Worm (Caenorhabditis elegans) whole organism, late embryonic: Measurements from ENCODE around the gene srbc-32.

Experiments used
- F13H6.1 ChIP-seq: sonication (generic microtip); optimal IDR thresholded peaks from 2 replicates; lab custom pipeline; 2016; ENCODE audit warnings: missing genetic modification characterization, missing compliant biosample characterization
- ahr-1 ChIP-seq: sonication (generic microtip); optimal IDR thresholded peaks from 2 replicates; lab custom pipeline; 2016; ENCODE audit warnings: missing genetic modification characterization, missing compliant biosample characterization
- ama-1 ChIP-seq: fragments of 150-350 bp; optimal IDR thresholded peaks from 2 replicates; lab custom pipeline; 2014
- ceh-14 ChIP-seq: sonication (generic microtip); optimal IDR thresholded peaks from 2 replicates; lab custom pipeline; 2016; ENCODE audit warnings: missing genotype, missing genetic modification characterization, missing compliant biosample characterization
- ceh-18 ChIP-seq: sonication (generic microtip); optimal IDR thresholded peaks from 2 replicates; lab custom pipeline; 2016; ENCODE audit warnings: missing genetic modification characterization, missing compliant biosample characterization
- ceh-19 ChIP-seq: fragments of 200-800 bp; sonication (Bioruptor generic); optimal IDR thresholded peaks from 2 replicates; lab custom pipeline; 2018; ENCODE audit warnings: mild to moderate bottlenecking, missing genetic modification characterization, missing compliant biosample characterization
- ceh-2 ChIP-seq: sonication (generic microtip); optimal IDR thresholded peaks from 2 replicates; lab custom pipeline; 2016; ENCODE audit warnings: missing genotype, missing genetic modification characterization, missing compliant biosample characterization
- ceh-22 ChIP-seq: sonication (generic microtip); optimal IDR thresholded peaks from 2 replicates; lab custom pipeline; 2017; ENCODE audit warnings: missing biosample characterization, missing genetic modification characterization
- ceh-31 ChIP-seq: sonication (generic microtip); optimal IDR thresholded peaks from 2 replicates; lab custom pipeline; 2016; ENCODE audit warnings: missing genetic modification characterization, missing compliant biosample characterization
- ceh-34 ChIP-seq: sonication (generic microtip); optimal IDR thresholded peaks from 2 replicates; lab custom pipeline; 2016; ENCODE audit warnings: mild to moderate bottlenecking, missing genetic modification characterization, missing compliant biosample characterization
- ceh-45 ChIP-seq: fragments of 200-800 bp; sonication (Bioruptor generic); IDR thresholded peaks from 2 replicates; pipeline ENCODE4 v1.3.6; 2022; ENCODE audit warnings: missing genetic modification reagents, missing genetic modification characterization, missing compliant biosample characterization
- ceh-6 ChIP-seq: fragments of 200-800 bp; sonication (Bioruptor generic); optimal IDR thresholded peaks from 2 replicates; lab custom pipeline; 2018; ENCODE audit warnings: mild to moderate bottlenecking, missing genetic modification characterization, missing compliant biosample characterization
- ceh-9 ChIP-seq: sonication (generic microtip); optimal IDR thresholded peaks from 2 replicates; lab custom pipeline; 2016; ENCODE audit warnings: mild to moderate bottlenecking, missing genetic modification characterization, inconsistent platforms, missing compliant biosample characterization
- che-1 ChIP-seq: sonication (generic microtip); optimal IDR thresholded peaks from 2 replicates; lab custom pipeline; 2016; ENCODE audit warnings: mild to moderate bottlenecking, missing genetic modification characterization, missing compliant biosample characterization
- elt-4 ChIP-seq: sonication (generic microtip); optimal IDR thresholded peaks from 2 replicates; lab custom pipeline; 2016; ENCODE audit warnings: missing genetic modification characterization, missing compliant biosample characterization
- ets-4 ChIP-seq: sonication (generic microtip); optimal IDR thresholded peaks from 2 replicates; lab custom pipeline; 2016; ENCODE audit warnings: missing genetic modification characterization, missing compliant biosample characterization
- eyg-1 ChIP-seq: sonication (generic microtip); optimal IDR thresholded peaks from 2 replicates; lab custom pipeline; 2016; ENCODE audit warnings: missing genotype, missing genetic modification characterization, missing compliant biosample characterization
- fax-1 ChIP-seq: sonication (generic microtip); optimal IDR thresholded peaks from 2 replicates; lab custom pipeline; 2016; ENCODE audit warnings: missing genotype, missing genetic modification characterization, missing compliant biosample characterization
- fkh-10 ChIP-seq: fragments of 150-350 bp; optimal IDR thresholded peaks from 2 replicates; lab custom pipeline; 2014; ENCODE audit warnings: missing biosample characterization, missing genetic modification reagents, missing genetic modification characterization
- fkh-6 ChIP-seq: sonication (generic microtip); optimal IDR thresholded peaks from 2 replicates; lab custom pipeline; 2016; ENCODE audit warnings: missing genetic modification characterization, missing compliant biosample characterization
- gmeb-2 ChIP-seq: sonication (generic microtip); optimal IDR thresholded peaks from 2 replicates; lab custom pipeline; 2016; ENCODE audit warnings: missing genetic modification characterization, inconsistent platforms, missing compliant biosample characterization
- hlh-13 ChIP-seq: fragments of 200-800 bp; sonication (Bioruptor generic); optimal IDR thresholded peaks from 2 replicates; lab custom pipeline; 2018; ENCODE audit warnings: mild to moderate bottlenecking, missing genetic modification characterization, missing compliant biosample characterization
- hlh-8 ChIP-seq: sonication (generic microtip); optimal IDR thresholded peaks from 2 replicates; lab custom pipeline; 2016; ENCODE audit warnings: missing genotype, missing genetic modification characterization, missing compliant biosample characterization
- lim-6 ChIP-seq: sonication (generic microtip); optimal IDR thresholded peaks from 2 replicates; lab custom pipeline; 2016; ENCODE audit warnings: missing genetic modification characterization, missing compliant biosample characterization
- madf-2 ChIP-seq: sonication (generic microtip); optimal IDR thresholded peaks from 2 replicates; lab custom pipeline; 2017; ENCODE audit warnings: missing genetic modification characterization, missing compliant biosample characterization
- nhr-11 ChIP-seq: fragments of 150-350 bp; optimal IDR thresholded peaks from 2 replicates; lab custom pipeline; 2014; ENCODE audit warnings: missing biosample characterization, missing genetic modification characterization
- nhr-232 ChIP-seq: sonication (generic microtip); optimal IDR thresholded peaks from 2 replicates; lab custom pipeline; 2016; ENCODE audit warnings: missing genetic modification characterization, missing compliant biosample characterization
- odd-2 ChIP-seq: sonication (generic microtip); optimal IDR thresholded peaks from 2 replicates; lab custom pipeline; 2017; ENCODE audit warnings: antibody characterized with exemption, mild to moderate bottlenecking, missing genetic modification characterization, missing compliant biosample characterization
- pag-3 ChIP-seq: sonication (generic microtip); optimal IDR thresholded peaks from 2 replicates; lab custom pipeline; 2016; ENCODE audit warnings: missing compliant biosample characterization, missing genetic modification characterization, borderline replicate concordance
- pat-9 ChIP-seq: fragments of 200-800 bp; sonication (Bioruptor generic); optimal IDR thresholded peaks from 2 replicates; lab custom pipeline; 2018; ENCODE audit warnings: mild to moderate bottlenecking, missing genetic modification characterization, moderate library complexity, missing compliant biosample characterization
- pax-1 ChIP-seq: fragments of 150-350 bp; optimal IDR thresholded peaks from 2 replicates; lab custom pipeline; 2014; ENCODE audit warnings: missing biosample characterization, missing genetic modification characterization
- pha-2 ChIP-seq: sonication (generic microtip); optimal IDR thresholded peaks from 2 replicates; lab custom pipeline; 2017; ENCODE audit warnings: mild to moderate bottlenecking, missing genetic modification characterization, missing compliant biosample characterization
- pha-4 ChIP-seq: fragments of 150-350 bp; optimal IDR thresholded peaks from 2 replicates; lab custom pipeline; 2018; ENCODE audit warnings: missing biosample characterization, missing genetic modification reagents, missing genetic modification characterization
- pros-1 ChIP-seq: fragments of 150-350 bp; optimal IDR thresholded peaks from 2 replicates; lab custom pipeline; 2014; ENCODE audit warnings: missing biosample characterization, missing genetic modification reagents, missing genetic modification characterization
- rnt-1 ChIP-seq: sonication (generic microtip); optimal IDR thresholded peaks from 2 replicates; lab custom pipeline; 2016; ENCODE audit warnings: missing genetic modification characterization, missing compliant biosample characterization
- sox-2 ChIP-seq: fragments of 200-800 bp; sonication (Bioruptor generic); IDR thresholded peaks from 2 replicates; pipeline ENCODE4 v1.3.6; 2022; ENCODE audit warnings: missing genetic modification reagents, missing genetic modification characterization, missing compliant biosample characterization
- sox-4 ChIP-seq: sonication (generic microtip); optimal IDR thresholded peaks from 2 replicates; lab custom pipeline; 2017; ENCODE audit warnings: mild to moderate bottlenecking, missing genetic modification characterization, inconsistent platforms, missing compliant biosample characterization
- tbx-7 ChIP-seq: sonication (generic microtip); optimal IDR thresholded peaks from 2 replicates; lab custom pipeline; 2016; ENCODE audit warnings: missing genotype, missing genetic modification characterization, missing compliant biosample characterization
- unc-3 ChIP-seq, 2 experiments: fragments of 200-800 bp in 1 of 2; sonication (Bioruptor generic) in 1 of 2; sonication (generic microtip) in 1 of 2; conservative IDR thresholded peaks in 1 of 2; optimal IDR thresholded peaks in 1 of 2; 2 replicates each; pipeline versions ENCODE4 v1.3.6 to Lab custom; 2016 to 2022; ENCODE audit warnings: missing compliant biosample characterization in 2 of 2, missing genetic modification characterization in 2 of 2, missing genetic modification reagents in 1 of 2
- unc-86 ChIP-seq: sonication (generic microtip); optimal IDR thresholded peaks from 2 replicates; lab custom pipeline; 2016; ENCODE audit warnings: missing genetic modification characterization, missing compliant biosample characterization
- ztf-16 ChIP-seq: sonication (generic microtip); optimal IDR thresholded peaks from 2 replicates; lab custom pipeline; 2017; ENCODE audit warnings: missing genetic modification characterization, missing compliant biosample characterization

The srbc-32 gene

DNA sequence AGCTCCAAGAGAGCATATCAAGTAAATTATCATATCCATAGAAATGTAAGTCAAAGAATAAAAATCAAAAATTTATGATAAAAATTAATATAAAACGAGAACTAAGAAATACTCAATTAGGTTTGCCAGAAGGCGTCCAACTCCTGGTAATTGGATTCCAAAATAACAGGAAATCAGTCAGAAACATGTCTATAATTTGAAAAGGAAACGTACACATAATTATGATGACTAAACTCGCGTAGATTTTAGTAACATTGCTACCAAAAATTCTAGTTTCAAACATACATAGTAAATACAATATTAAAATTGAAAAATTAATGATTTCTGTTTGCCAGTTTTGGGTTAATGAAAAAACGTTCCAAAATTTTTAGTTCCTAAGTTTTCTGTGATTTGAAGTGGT is 2.1 kb downstream of the srbc-32 start, which contains the start of gene srbc-33:
Gene srbc-33 (minus strand): TSS at position 101 of the 400 bp plus-strand sequence.
- TF ChIP-seq fkh-6 (tag; lab: Kevin White, UChicago): no peak
- no peak for TF ChIP-seq ceh-14 (tag; lab: Kevin White, UChicago)
- no peak for TF ChIP-seq hlh-13 (GFP tag; lab: Kevin White, UChicago)
- TF ChIP-seq ceh-45 (GFP tag; lab: Robert Waterston, UW): no peak
- TF ChIP-seq ceh-34: no peak
- TF ChIP-seq eyg-1: no peak
- no peak for TF ChIP-seq nhr-232
- no peak for TF ChIP-seq ceh-22 (tag; lab: Kevin White, UChicago)
- TF ChIP-seq ceh-9 (tag; lab: Kevin White, UChicago): no peak
- TF ChIP-seq hlh-8 (tag; lab: Kevin White, UChicago): no peak
- TF ChIP-seq ceh-2 (tag; lab: Kevin White, UChicago): no peak
- TF ChIP-seq ceh-19 (GFP tag; lab: Kevin White, UChicago): no peak

ce11 chrV:3482550-3483002 is 4.2 kb downstream of the srbc-32 start, which contains the start of gene lys-7:
Gene lys-7, minus strand, starts transcription at chrV:3482600.
- no peak for TF ChIP-seq pha-4 (tag; lab: Kevin White, UChicago)
- no peak for TF ChIP-seq elt-4 (tag; lab: Kevin White, UChicago)
- TF ChIP-seq ahr-1 (tag; lab: Kevin White, UChicago): no peak
- no peak for TF ChIP-seq ets-4 (tag; lab: Kevin White, UChicago)
- TF ChIP-seq eyg-1: no peak
- no peak for TF ChIP-seq ceh-6 (GFP tag; lab: Kevin White, UChicago)
- TF ChIP-seq che-1 (tag; lab: Kevin White, UChicago): no peak
- no peak for TF ChIP-seq fkh-10
- no peak for TF ChIP-seq ceh-9 (tag; lab: Kevin White, UChicago)
- TF ChIP-seq rnt-1: no peak
- TF ChIP-seq pax-1 (tag; lab: Kevin White, UChicago): no peak
- TF ChIP-seq pag-3: no peak
- no peak for TF ChIP-seq odd-2 (tag; lab: Kevin White, UChicago)
- TF ChIP-seq unc-3 (GFP tag; conservative IDR thresholded peaks at IDR 0.05; lab: Robert Waterston, UW): no peak
- TF ChIP-seq unc-3 (tag; optimal IDR thresholded peaks at IDR 0.05; lab: Kevin White, UChicago): no peak

ce11 chrV:3480346-3480745 is 6.4 kb downstream of the srbc-32 start, which contains the start of gene srbc-30:
Gene srbc-30, minus strand, starts transcription at chrV:3480446.
- TF ChIP-seq che-1 (tag; lab: Kevin White, UChicago) (no peak), ama-1 (no peak), pag-3 (no peak), gmeb-2 (tag; lab: Kevin White, UChicago) (no peak)

DNA sequence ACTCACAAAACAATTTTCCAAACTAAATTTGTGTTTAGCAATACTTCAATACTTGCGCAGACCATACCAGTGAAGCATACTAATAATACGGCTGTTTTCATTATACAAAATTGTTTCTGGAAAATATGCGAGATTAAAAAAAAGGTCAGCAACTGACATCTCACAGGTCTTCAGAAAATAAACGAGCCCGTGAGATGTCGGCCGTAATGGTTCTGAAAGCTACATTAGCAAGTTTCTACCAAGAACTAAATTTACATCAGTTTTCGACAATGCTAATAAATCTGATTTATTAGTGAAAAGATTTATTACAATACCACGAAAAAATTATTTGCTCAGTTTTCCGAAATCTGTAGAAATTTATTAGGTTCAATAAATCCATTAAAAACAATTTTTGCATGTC is 9.3 kb downstream of the srbc-32 start, which contains the start of gene srbc-31:
Gene srbc-31 (minus strand): TSS at position 101 of the 400 bp plus-strand sequence.
- no peak for TF ChIP-seq tbx-7 (tag; lab: Kevin White, UChicago)
- no peak for TF ChIP-seq fax-1
- no peak for TF ChIP-seq rnt-1
- TF ChIP-seq lim-6: no peak
- no peak for TF ChIP-seq ceh-45 (GFP tag; lab: Robert Waterston, UW)
- TF ChIP-seq F13H6.1: no peak
- no peak for TF ChIP-seq eyg-1
- no peak for TF ChIP-seq unc-86
- TF ChIP-seq hlh-8 (tag; lab: Kevin White, UChicago): no peak
- no peak for TF ChIP-seq ceh-19 (GFP tag; lab: Kevin White, UChicago)

ce11 chrV:3476228-3476627 is 10.5 kb downstream of the srbc-32 start:
- TF ChIP-seq nhr-11 (tag; lab: Kevin White, UChicago): no peak
- TF ChIP-seq unc-86: no peak
- no peak for TF ChIP-seq ets-4 (tag; lab: Kevin White, UChicago)
- no peak for TF ChIP-seq ceh-34
- no peak for TF ChIP-seq sox-4 (tag; lab: Kevin White, UChicago)
- no peak for TF ChIP-seq ceh-45 (GFP tag; lab: Robert Waterston, UW)
- TF ChIP-seq pha-2 (tag; lab: Kevin White, UChicago): no peak
- TF ChIP-seq fkh-6 (tag; lab: Kevin White, UChicago): no peak
- TF ChIP-seq sox-2 (GFP tag; lab: Robert Waterston, UW): no peak
- TF ChIP-seq ama-1: no peak
- no peak for TF ChIP-seq pat-9 (tag; lab: Kevin White, UChicago)
- TF ChIP-seq ztf-16 (tag; lab: Kevin White, UChicago): no peak
- no peak for TF ChIP-seq che-1 (tag; lab: Kevin White, UChicago)
- TF ChIP-seq ahr-1 (tag; lab: Kevin White, UChicago): no peak
- TF ChIP-seq ceh-31 (tag; lab: Kevin White, UChicago): no peak
- no peak for TF ChIP-seq ceh-18 (tag; lab: Kevin White, UChicago)
- TF ChIP-seq madf-2 (tag; lab: Kevin White, UChicago): no peak
- no peak for TF ChIP-seq pros-1
- no peak for TF ChIP-seq F13H6.1
- no peak for TF ChIP-seq hlh-13 (GFP tag; lab: Kevin White, UChicago)
- TF ChIP-seq, all 69 proteins: peak for 0
